Fruit fly (Drosophila melanogaster): ENCODE data around the gene Prosbeta4R2.

- TF ChIP-seq CG5204 (GFP tag; optimal IDR thresholded peaks at IDR 0.05) (no peak), kay (GFP tag; ENCODE audit: borderline replicate concordance) (no peak), Mnt (GFP tag; optimal IDR thresholded peaks at IDR 0.05) (no peak), CG33017 (tag; optimal IDR thresholded peaks at IDR 0.05) (no peak), CG12768 (GFP tag; optimal IDR thresholded peaks at IDR 0.05) (no peak), CG14711 (tag; optimal IDR thresholded peaks at IDR 0.05) (no peak)
Measured at dm6 chr2L:2628760-2629159, 26.4 kb upstream of the Prosbeta4R2 start.
